Worm (Caenorhabditis elegans) whole organism, L2 larva: ENCODE measurements around the gene ZK180.5.

Experiments
- C34F6.9 ChIP-seq: fragments of 150-350 bp; optimal IDR thresholded peaks from 2 replicates; lab custom pipeline; 2014; ENCODE audit warnings: missing biosample characterization, missing genetic modification characterization
- F13H6.1 ChIP-seq: sonication (generic microtip); optimal IDR thresholded peaks from 2 replicates; lab custom pipeline; 2016; ENCODE audit warnings: missing genetic modification characterization, missing compliant biosample characterization
- R02D3.7 ChIP-seq: fragments of 150-350 bp; optimal IDR thresholded peaks from 2 replicates; lab custom pipeline; 2014; ENCODE audit warnings: missing biosample characterization, missing genetic modification characterization
- ZK546.5 ChIP-seq: sonication (generic microtip); optimal IDR thresholded peaks from 2 replicates; lab custom pipeline; 2017; ENCODE audit warnings: missing biosample characterization, missing genetic modification characterization
- blmp-1 ChIP-seq: sonication (generic microtip); optimal IDR thresholded peaks from 2 replicates; lab custom pipeline; 2017; ENCODE audit warnings: missing genetic modification characterization, mild to moderate bottlenecking, missing compliant biosample characterization, antibody characterized with exemption, moderate library complexity; ENCODE audit not compliant: insufficient read depth
- ceh-16 ChIP-seq: fragments of 150-350 bp; optimal IDR thresholded peaks from 2 replicates; lab custom pipeline; 2014; ENCODE audit warnings: missing biosample characterization, missing genetic modification characterization
- crh-2 ChIP-seq: sonication (generic microtip); optimal IDR thresholded peaks from 2 replicates; lab custom pipeline; 2017; ENCODE audit warnings: missing biosample characterization, missing genetic modification characterization
- elt-3 ChIP-seq: sonication (generic microtip); optimal IDR thresholded peaks from 2 replicates; lab custom pipeline; 2017; ENCODE audit warnings: missing biosample characterization, missing genetic modification characterization
- fos-1 ChIP-seq: fragments of 150-350 bp; optimal IDR thresholded peaks from 2 replicates; lab custom pipeline; 2014; ENCODE audit warnings: missing biosample characterization, missing genetic modification characterization
- lin-13 ChIP-seq: fragments of 150-350 bp; optimal IDR thresholded peaks from 2 replicates; lab custom pipeline; 2014; ENCODE audit warnings: missing biosample characterization, missing genetic modification reagents, missing genetic modification characterization
- lsy-2 ChIP-seq, 2 experiments: fragments of 150-350 bp in 1 of 2; sonication (generic microtip) in 1 of 2; optimal IDR thresholded peaks; 2 replicates each; lab custom pipeline; 2014 to 2017; ENCODE audit warnings: missing biosample characterization in 2 of 2, missing genetic modification characterization in 2 of 2
- nhr-11 ChIP-seq: fragments of 150-350 bp; optimal IDR thresholded peaks from 2 replicates; lab custom pipeline; 2014; ENCODE audit warnings: missing biosample characterization, missing genetic modification characterization
- nhr-12 ChIP-seq: fragments of 150-350 bp; optimal IDR thresholded peaks from 2 replicates; lab custom pipeline; 2014; ENCODE audit warnings: missing biosample characterization, missing genetic modification characterization
- nhr-129 ChIP-seq: fragments of 150-350 bp; optimal IDR thresholded peaks from 2 replicates; lab custom pipeline; 2014; ENCODE audit warnings: missing biosample characterization, missing genetic modification characterization
- nhr-21 ChIP-seq: fragments of 150-350 bp; optimal IDR thresholded peaks from 2 replicates; lab custom pipeline; 2014; ENCODE audit warnings: missing biosample characterization, missing genetic modification characterization
- nhr-6 ChIP-seq: fragments of 150-350 bp; optimal IDR thresholded peaks from 2 replicates; lab custom pipeline; 2014; ENCODE audit warnings: missing biosample characterization, missing genetic modification characterization
- nhr-77 ChIP-seq: fragments of 150-350 bp; optimal IDR thresholded peaks from 2 replicates; lab custom pipeline; 2014; ENCODE audit warnings: missing biosample characterization, missing genetic modification characterization
- peb-1 ChIP-seq: fragments of 150-350 bp; optimal IDR thresholded peaks from 2 replicates; lab custom pipeline; 2014; ENCODE audit warnings: missing biosample characterization, missing genetic modification characterization
- sem-4 ChIP-seq: fragments of 150-350 bp; optimal IDR thresholded peaks from 2 replicates; lab custom pipeline; 2014; ENCODE audit warnings: missing biosample characterization, missing genetic modification reagents, missing genetic modification characterization
- sma-3 ChIP-seq: sonication (generic microtip); optimal IDR thresholded peaks from 2 replicates; lab custom pipeline; 2016; ENCODE audit warnings: missing genetic modification reagents, missing genetic modification characterization, missing compliant biosample characterization
- sma-9 ChIP-seq, 2 experiments: fragments of 150-350 bp in 1 of 2; sonication (generic microtip) in 1 of 2; optimal IDR thresholded peaks; 2 replicates each; lab custom pipeline; 2014 to 2016; ENCODE audit warnings: missing genetic modification characterization in 2 of 2, mild to moderate bottlenecking in 1 of 2, missing biosample characterization in 1 of 2, missing compliant biosample characterization in 1 of 2, missing genetic modification reagents in 1 of 2, moderate library complexity in 1 of 2
- unc-55 ChIP-seq: fragments of 150-350 bp; sonication (generic microtip); optimal IDR thresholded peaks from 3 replicates; lab custom pipeline; 2014; ENCODE audit warnings: missing biosample characterization, missing genetic modification reagents, missing genetic modification characterization
- unc-62 ChIP-seq: fragments of 150-350 bp; optimal IDR thresholded peaks from 2 replicates; lab custom pipeline; 2014; ENCODE audit warnings: missing biosample characterization, missing genetic modification reagents, missing genetic modification characterization
- ztf-11 ChIP-seq: sonication (generic microtip); optimal IDR thresholded peaks from 2 replicates; lab custom pipeline; 2017; ENCODE audit warnings: missing biosample characterization, missing genetic modification characterization
- ztf-4 ChIP-seq: fragments of 150-350 bp; optimal IDR thresholded peaks from 2 replicates; lab custom pipeline; 2014; ENCODE audit warnings: missing biosample characterization, missing genetic modification characterization

The ZK180.5 gene

DNA sequence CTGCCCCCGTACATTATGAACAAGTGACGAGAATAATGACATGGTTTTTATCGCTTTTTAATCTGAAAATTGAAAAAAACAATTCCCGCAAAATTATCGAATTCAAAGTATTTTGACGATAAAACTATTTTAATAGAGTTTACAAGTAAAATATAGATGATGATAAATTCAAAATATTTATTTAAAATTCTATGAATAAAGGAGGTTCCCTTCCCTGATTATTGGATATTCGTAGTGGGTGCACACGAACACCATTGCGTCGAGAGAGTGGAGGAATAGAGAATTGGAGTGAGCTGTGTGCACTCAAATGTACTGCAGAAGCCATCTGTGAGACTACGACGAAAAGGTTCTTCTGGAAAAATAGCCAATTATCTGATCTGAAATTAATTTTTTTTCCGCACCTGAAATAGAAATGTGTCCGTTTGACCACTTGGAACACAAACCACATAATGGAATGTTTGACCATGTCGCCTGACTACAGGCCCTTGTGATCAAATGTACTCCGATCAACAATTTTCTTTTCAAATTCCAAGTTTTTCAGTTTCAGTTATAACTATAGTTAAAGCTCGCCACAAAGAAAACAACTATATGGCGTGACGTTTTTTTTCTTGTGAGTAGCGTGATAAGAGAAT lies 5.6 kb downstream of the ZK180.5 start, which contains the start of the genes rfth-1 and ZK180.8:
rfth-1 (minus strand) TSS at position 51 of the 632 bp plus-strand sequence.
ZK180.8 (minus strand) TSS at position 466 of the 632 bp plus-strand sequence.
- TF ChIP-seq unc-55 (GFP tag; lab: Kevin White, UChicago), result peak; percentile 32
- peak; percentile 14 for TF ChIP-seq crh-2
- TF ChIP-seq nhr-129 (tag; lab: Kevin White, UChicago), result no peak

DNA sequence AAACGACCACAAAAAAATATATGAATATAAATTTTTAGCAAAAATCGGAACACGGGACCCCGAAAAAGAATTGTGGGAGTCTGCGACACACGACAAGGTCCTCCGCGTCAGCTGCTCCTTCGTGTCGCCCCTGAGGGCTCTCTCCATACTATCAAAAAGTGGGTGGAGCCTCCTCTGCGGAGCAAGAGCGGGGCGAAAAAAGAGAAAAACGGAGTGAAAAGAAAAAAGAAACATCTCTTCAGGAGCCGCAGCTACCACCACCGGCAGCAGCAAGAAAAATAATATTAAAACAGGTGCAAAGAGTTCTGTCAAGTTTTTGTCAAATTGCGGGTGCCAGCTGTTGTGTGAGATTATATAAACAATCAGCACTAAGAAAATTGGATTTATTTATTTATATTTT lies 10.3 kb downstream of the ZK180.5 start, which contains the start of gene gbb-2:
gbb-2 (minus strand) TSS at position 112 of the 400 bp plus-strand sequence.
- TF ChIP-seq elt-3 (tag; lab: Kevin White, UChicago), result no peak
- TF ChIP-seq lin-13, result no peak
- TF ChIP-seq lsy-2 (tag; optimal IDR thresholded peaks at IDR 0.05; lab: Kevin White, UChicago), result peak in 1 of 2 experiments; percentile 11
- TF ChIP-seq sma-9 (GFP tag; optimal IDR thresholded peaks at IDR 0.05; lab: Kevin White, UChicago), result peak; percentile 20
- no peak for TF ChIP-seq sma-9 (tag; optimal IDR thresholded peaks at IDR 0.05; lab: Kevin White, UChicago)
- TF ChIP-seq ztf-11 (tag; lab: Kevin White, UChicago), result no peak
- no peak for TF ChIP-seq nhr-12
- no peak for TF ChIP-seq sma-3 (GFP tag; lab: Kevin White, UChicago)
- no peak for TF ChIP-seq blmp-1 (tag; lab: Kevin White, UChicago)
- TF ChIP-seq F13H6.1 (tag; lab: Kevin White, UChicago), result peak; percentile 66

ce11 chrIV:4505078-4505477 lies 11.9 kb downstream of the ZK180.5 start:
- no peak for TF ChIP-seq ceh-16 (tag; lab: Kevin White, UChicago)
- no peak for TF ChIP-seq nhr-129 (tag; lab: Kevin White, UChicago)
- TF ChIP-seq nhr-21 (tag; lab: Kevin White, UChicago), result no peak
- no peak for TF ChIP-seq nhr-77
- TF ChIP-seq peb-1 (tag; lab: Kevin White, UChicago), result no peak
- no peak for TF ChIP-seq C34F6.9
- TF ChIP-seq elt-3 (tag; lab: Kevin White, UChicago), result no peak
- no peak for TF ChIP-seq R02D3.7 (tag; lab: Kevin White, UChicago)
- no peak for TF ChIP-seq fos-1 (tag; lab: Kevin White, UChicago)
- no peak for TF ChIP-seq sem-4 (tag; lab: Kevin White, UChicago)
- no peak for TF ChIP-seq ztf-4 (tag; lab: Kevin White, UChicago)
- TF ChIP-seq unc-62 (GFP tag; lab: Kevin White, UChicago), result no peak

DNA sequence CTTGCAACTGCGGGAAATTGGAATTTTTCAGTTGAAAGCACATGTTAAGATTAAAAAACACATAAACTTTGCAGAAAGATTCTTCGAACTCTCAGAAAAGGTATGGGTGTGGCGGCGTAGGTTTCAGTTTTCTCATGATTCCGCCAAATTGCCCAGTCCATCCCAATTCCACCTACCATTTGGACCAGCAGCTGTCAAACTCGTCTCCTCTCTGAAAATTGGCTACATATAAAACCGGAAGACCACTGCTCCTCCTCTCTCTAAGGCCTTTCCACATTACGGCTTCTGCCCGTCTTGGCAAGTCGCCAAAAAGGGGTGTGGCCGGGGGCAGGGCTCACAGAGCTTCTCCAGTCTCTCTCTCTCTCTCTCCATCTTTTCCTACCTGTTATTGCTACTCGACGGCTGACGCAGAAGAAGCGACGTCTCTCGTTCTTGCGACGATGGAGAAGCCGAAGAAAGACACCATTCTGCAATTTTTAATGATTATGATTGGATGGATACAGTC lies 26.8 kb downstream of the ZK180.5 start, which contains the start of gene ZK180.7:
ZK180.7 (plus strand) TSS at position 395 of the 505 bp plus-strand sequence.
- TF ChIP-seq ztf-4 (tag; lab: Kevin White, UChicago) (no peak), nhr-11 (tag; lab: Kevin White, UChicago) (no peak), nhr-129 (tag; lab: Kevin White, UChicago) (no peak), unc-62 (GFP tag; lab: Kevin White, UChicago) (no peak), sem-4 (tag; lab: Kevin White, UChicago) (no peak), nhr-6 (tag; lab: Kevin White, UChicago) (no peak)

ce11 chrIV:4486738-4487137 lies 30.2 kb downstream of the ZK180.5 start, which contains the start of gene trx-3:
Gene trx-3, plus strand, starts transcription at chrIV:4487028.
- no peak for TF ChIP-seq nhr-21 (tag; lab: Kevin White, UChicago)
- peak; percentile 36 for TF ChIP-seq sma-9 (GFP tag; optimal IDR thresholded peaks at IDR 0.05; lab: Kevin White, UChicago)
- TF ChIP-seq sma-9 (tag; optimal IDR thresholded peaks at IDR 0.05; lab: Kevin White, UChicago), result no peak
- TF ChIP-seq fos-1 (tag; lab: Kevin White, UChicago), result peak; percentile 53
- no peak for TF ChIP-seq ZK546.5

- no peak for TF ChIP-seq nhr-11 (tag; lab: Kevin White, UChicago)
- TF ChIP-seq fos-1 (tag; lab: Kevin White, UChicago), result peak; percentile 19
- TF ChIP-seq nhr-21 (tag; lab: Kevin White, UChicago), result no peak
- TF ChIP-seq C34F6.9, result no peak
Measured at ce11 chrIV:4484555-4484954, 32.4 kb downstream of the ZK180.5 start.

DNA sequence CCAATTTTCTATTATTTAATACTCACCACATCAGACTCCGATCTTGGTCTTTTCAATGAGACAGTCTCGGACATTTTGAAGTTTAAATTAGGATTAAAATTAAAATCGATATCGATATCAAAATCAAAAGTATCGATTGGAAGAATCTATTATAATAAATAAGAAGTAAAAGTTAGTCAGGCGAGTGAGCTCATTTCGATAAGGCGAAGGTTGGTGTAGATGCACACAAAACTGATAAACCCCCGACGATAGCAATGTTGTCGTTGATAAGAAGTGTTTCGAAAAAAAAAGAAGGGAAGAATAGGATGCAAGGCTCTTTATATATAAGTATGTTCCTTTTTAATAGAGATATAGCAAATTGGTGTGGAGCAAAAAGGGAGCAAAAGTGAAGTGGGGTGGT lies 34.4 kb downstream of the ZK180.5 start, which contains the start of gene M01H9.4:
M01H9.4 (minus strand) TSS at position 379 of the 400 bp plus-strand sequence.
- TF ChIP-seq R02D3.7 (tag; lab: Kevin White, UChicago), result no peak
- peak; percentile 49 for TF ChIP-seq sma-9 (GFP tag; optimal IDR thresholded peaks at IDR 0.05; lab: Kevin White, UChicago)
- TF ChIP-seq sma-9 (tag; optimal IDR thresholded peaks at IDR 0.05; lab: Kevin White, UChicago), result no peak
- TF ChIP-seq fos-1 (tag; lab: Kevin White, UChicago), result peak; percentile 99
